Fruit fly (Drosophila melanogaster) whole organism, larva: ENCODE measurements around the gene CG10845.

Experiments used
- noc ChIP-seq: fragments of 200-800 bp; sonication (Bioruptor generic); optimal IDR thresholded peaks from 3 replicates; lab custom pipeline; 2019; ENCODE audit warnings: missing biosample characterization, mild to moderate bottlenecking, missing genetic modification characterization, moderate library complexity

The CG10845 gene

dm6 chr3R:24876843-24877457 lies 24.0 kb upstream of the CG10845 start, which contains the start of the genes CG11089 and CG31381:
TSS of gene CG11089 (plus strand) at chr3R:24877045.
TSS of gene CG31381 (plus strand) at chr3R:24877045.
- no peak for TF ChIP-seq noc (tag; lab: Kevin White, UChicago)

dm6 chr3R:24878655-24879054 lies 22.3 kb upstream of the CG10845 start:
- TF ChIP-seq noc (tag; lab: Kevin White, UChicago) = no peak

dm6 chr3R:24886470-24886869 lies 14.4 kb upstream of the CG10845 start:
- no peak for TF ChIP-seq noc (tag; lab: Kevin White, UChicago)

DNA sequence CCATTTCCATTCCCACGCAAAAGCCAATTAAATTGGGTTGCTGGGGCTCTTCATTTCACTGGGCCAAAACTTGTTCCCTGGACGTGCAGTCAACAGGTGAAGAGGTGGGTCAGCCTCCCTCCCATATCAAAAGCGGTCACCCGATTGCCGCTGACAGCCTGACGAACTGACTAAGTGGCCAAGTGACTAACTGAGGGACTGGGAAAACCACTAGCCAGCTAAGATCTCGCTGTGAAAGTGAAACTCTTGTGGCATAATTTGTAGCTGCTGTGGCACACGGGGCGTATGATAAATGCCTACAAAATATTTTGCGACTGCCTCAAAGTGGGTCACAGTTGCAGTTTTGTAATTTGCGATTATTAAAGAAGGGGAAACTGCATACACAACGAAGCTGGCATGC lies 12.5 kb upstream of the CG10845 start:
- TF ChIP-seq noc (tag; lab: Kevin White, UChicago) = no peak

dm6 chr3R:24889303-24889892 lies 11.5 kb upstream of the CG10845 start:
- no peak for TF ChIP-seq noc (tag; lab: Kevin White, UChicago)

DNA sequence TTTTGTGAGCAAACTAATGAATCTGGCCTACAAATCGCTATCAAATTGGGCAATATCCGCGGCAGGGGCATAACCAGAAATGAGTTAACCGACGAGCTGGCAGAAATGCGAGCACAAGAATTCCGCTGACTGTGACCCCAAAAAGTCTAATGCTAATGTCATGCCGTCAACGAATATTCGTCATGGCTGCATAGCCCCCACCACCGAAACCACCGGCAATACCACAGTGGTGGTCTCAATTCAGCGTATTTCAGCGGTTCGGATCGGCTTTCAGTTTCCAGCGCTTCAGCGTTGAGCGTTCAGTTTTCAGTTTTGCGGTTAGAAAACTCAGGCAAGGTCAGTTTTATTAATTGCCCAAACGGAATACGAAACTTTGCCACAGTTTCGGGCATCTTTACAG lies 10.7 kb upstream of the CG10845 start:
- no peak for TF ChIP-seq noc (tag; lab: Kevin White, UChicago)

DNA sequence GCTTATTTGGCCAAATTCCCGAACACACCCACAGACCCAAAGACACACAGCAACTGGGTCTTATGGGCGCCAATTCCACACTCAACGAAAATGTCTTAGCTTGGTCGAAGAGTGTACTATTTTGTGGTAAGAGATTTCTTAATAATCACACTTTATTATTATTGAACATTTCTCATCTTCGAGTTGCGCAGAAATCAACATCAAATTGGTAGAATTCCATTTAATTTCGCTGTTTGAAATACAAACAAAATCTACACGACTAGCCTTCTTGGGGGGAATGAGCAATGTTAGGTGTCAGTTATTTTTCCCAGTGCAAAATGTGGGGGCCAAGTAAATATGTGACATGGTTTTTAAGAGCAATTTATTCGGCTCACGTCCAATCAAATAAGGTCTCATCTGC lies 10.0 kb upstream of the CG10845 start:
- TF ChIP-seq noc (tag; lab: Kevin White, UChicago) = peak; percentile 21

DNA sequence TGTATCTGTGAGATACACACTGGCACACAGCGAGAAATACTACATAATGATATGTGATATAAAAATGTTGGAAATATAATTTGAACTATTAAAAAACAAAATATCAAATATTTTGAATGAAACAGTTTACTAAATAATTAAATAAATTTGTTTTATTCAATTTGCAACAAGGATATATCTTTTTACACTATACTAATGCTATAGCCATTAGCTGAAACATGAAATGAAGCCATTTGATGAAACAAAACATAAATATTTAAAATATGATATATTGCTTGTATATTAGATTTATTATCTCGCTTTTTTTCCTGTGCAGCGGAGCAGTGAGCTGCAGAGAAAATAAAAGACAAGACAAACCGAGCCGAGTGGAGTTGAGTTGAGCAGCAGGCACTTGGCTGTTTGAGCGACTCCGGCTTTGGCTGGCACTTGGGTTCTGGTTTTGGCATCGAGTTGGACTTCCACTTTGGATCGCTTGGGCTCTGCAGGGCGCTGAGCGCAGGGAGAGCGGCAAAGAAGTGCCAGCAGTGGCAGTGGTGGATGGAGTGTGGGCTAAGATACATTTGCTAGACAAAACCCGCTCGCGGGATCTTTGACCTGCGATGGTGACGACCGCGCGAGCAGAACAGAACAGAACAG lies 7.5 kb upstream of the CG10845 start:
- peak; percentile 91 for TF ChIP-seq noc (tag; lab: Kevin White, UChicago)

DNA sequence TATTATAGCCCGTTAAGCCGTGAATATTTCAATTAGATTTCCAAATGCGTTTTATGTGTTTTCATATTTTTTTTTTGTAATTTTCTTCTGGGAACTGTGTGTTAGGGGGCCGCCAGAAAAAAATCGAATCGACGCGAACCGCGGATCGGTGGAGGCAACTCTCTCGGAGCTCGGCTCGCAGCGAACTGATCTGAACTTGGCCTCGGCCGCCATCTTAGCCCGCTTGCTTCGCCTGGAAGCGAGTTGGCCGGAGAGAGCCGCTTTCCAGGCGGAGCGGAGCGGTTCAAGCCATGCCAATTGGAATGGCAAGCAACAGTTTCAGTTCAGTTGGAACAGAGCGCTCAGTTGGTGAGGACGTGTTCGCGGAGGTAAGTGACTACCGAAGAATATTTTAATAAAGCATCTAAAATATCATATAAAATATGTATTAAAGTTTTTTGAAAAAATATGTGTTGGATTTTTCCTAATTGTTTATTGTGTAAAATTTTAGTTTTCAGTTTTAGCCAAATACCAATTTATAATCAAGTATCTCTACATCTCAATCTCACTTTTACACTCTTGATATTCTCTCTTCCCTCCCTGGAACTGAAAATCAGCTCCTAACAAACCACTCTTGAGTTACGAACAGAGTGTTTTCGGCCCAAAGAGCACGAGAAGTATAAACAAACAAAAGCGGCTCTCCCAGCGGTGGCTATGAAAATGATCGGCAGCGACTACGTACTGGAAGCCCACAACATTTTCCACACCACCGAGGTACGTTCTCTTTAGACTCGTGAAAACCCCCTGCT lies 6.3 kb upstream of the CG10845 start, which contains the start of the genes CG31121 and CG11069:
TSS of gene CG31121 (minus strand) at position 187 of the 788 bp plus-strand sequence.
TSS of gene CG11069 (plus strand) at position 324 of the 788 bp plus-strand sequence.
- TF ChIP-seq noc (tag; lab: Kevin White, UChicago) = no peak

dm6 chr3R:24905959-24906634 lies 5.2 kb downstream of the CG10845 start, which contains the start of gene CG13643:
TSS of gene CG13643 (minus strand) at chr3R:24906004.
- TF ChIP-seq noc (tag; lab: Kevin White, UChicago) = no peak

- TF ChIP-seq noc (tag; lab: Kevin White, UChicago) = no peak
These were observed 5.7 kb downstream of the CG10845 start for dm6 chr3R:24906648-24907047.

dm6 chr3R:24908034-24908433 lies 7.1 kb downstream of the CG10845 start:
- no peak for TF ChIP-seq noc (tag; lab: Kevin White, UChicago)

DNA sequence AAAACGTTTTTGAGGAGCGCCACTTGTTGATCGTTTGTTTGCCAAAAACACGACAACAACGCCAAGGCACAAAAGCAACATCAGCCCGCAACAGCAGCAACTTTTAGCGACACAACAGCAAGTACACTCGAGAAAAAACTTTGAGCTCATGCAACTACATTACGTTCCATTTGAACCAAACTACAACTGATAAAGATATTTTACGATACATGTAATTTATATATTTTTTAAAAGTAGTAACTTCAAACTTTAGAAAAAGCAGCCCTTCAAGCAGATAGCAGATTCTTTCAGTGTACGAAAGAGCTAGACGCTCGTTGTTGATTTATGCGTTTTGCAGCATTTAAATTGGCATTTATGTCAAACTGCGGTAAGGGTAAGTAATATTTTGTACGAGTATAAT lies 9.2 kb downstream of the CG10845 start:
- TF ChIP-seq noc (tag; lab: Kevin White, UChicago) = no peak

dm6 chr3R:24914864-24915263 lies 13.9 kb downstream of the CG10845 start:
- no peak for TF ChIP-seq noc (tag; lab: Kevin White, UChicago)
